Worm (Caenorhabditis elegans) whole organism, L2 larva: ENCODE data around the gene F17H10.4.

Source experiments
- C34F6.9 ChIP-seq: fragments of 150-350 bp; optimal IDR thresholded peaks from 2 replicates; lab custom pipeline; 2014; ENCODE audit warnings: missing biosample characterization, missing genetic modification characterization
- F13H6.1 ChIP-seq: sonication (generic microtip); optimal IDR thresholded peaks from 2 replicates; lab custom pipeline; 2016; ENCODE audit warnings: missing genetic modification characterization, missing compliant biosample characterization
- R02D3.7 ChIP-seq: fragments of 150-350 bp; optimal IDR thresholded peaks from 2 replicates; lab custom pipeline; 2014; ENCODE audit warnings: missing biosample characterization, missing genetic modification characterization
- Y55F3AM.14 ChIP-seq: fragments of 200-800 bp; sonication (Bioruptor generic); optimal IDR thresholded peaks from 2 replicates; lab custom pipeline; 2018; ENCODE audit warnings: mild to moderate bottlenecking, missing genetic modification characterization, missing compliant biosample characterization
- ZK546.5 ChIP-seq: sonication (generic microtip); optimal IDR thresholded peaks from 2 replicates; lab custom pipeline; 2017; ENCODE audit warnings: missing biosample characterization, missing genetic modification characterization
- aly-2 ChIP-seq: fragments of 150-350 bp; optimal IDR thresholded peaks from 2 replicates; lab custom pipeline; 2014; ENCODE audit warnings: missing biosample characterization, missing genetic modification characterization
- blmp-1 ChIP-seq: sonication (generic microtip); optimal IDR thresholded peaks from 2 replicates; lab custom pipeline; 2017; ENCODE audit warnings: missing genetic modification characterization, mild to moderate bottlenecking, missing compliant biosample characterization, antibody characterized with exemption, moderate library complexity; ENCODE audit not compliant: insufficient read depth
- ceh-16 ChIP-seq: fragments of 150-350 bp; optimal IDR thresholded peaks from 2 replicates; lab custom pipeline; 2014; ENCODE audit warnings: missing biosample characterization, missing genetic modification characterization
- ceh-82 ChIP-seq: fragments of 150-350 bp; optimal IDR thresholded peaks from 2 replicates; lab custom pipeline; 2014; ENCODE audit warnings: missing biosample characterization, missing genetic modification characterization
- crh-2 ChIP-seq: sonication (generic microtip); optimal IDR thresholded peaks from 2 replicates; lab custom pipeline; 2017; ENCODE audit warnings: missing biosample characterization, missing genetic modification characterization
- dmd-4 ChIP-seq: sonication (generic microtip); optimal IDR thresholded peaks from 2 replicates; lab custom pipeline; 2017; ENCODE audit warnings: missing biosample characterization, missing genetic modification characterization
- egl-27 ChIP-seq: sonication (generic microtip); optimal IDR thresholded peaks from 3 replicates; lab custom pipeline; 2017; ENCODE audit warnings: missing biosample characterization, missing genetic modification reagents, missing genetic modification characterization
- elt-1 ChIP-seq: fragments of 150-350 bp; optimal IDR thresholded peaks from 2 replicates; lab custom pipeline; 2014; ENCODE audit warnings: missing biosample characterization, missing genetic modification characterization
- elt-3 ChIP-seq: sonication (generic microtip); optimal IDR thresholded peaks from 2 replicates; lab custom pipeline; 2017; ENCODE audit warnings: missing biosample characterization, missing genetic modification characterization
- fos-1 ChIP-seq: fragments of 150-350 bp; optimal IDR thresholded peaks from 2 replicates; lab custom pipeline; 2014; ENCODE audit warnings: missing biosample characterization, missing genetic modification characterization
- gmeb-1 ChIP-seq: fragments of 150-350 bp; optimal IDR thresholded peaks from 2 replicates; lab custom pipeline; 2014; ENCODE audit warnings: missing biosample characterization, missing genetic modification characterization
- lin-11 ChIP-seq: fragments of 150-350 bp; sonication (generic microtip); optimal IDR thresholded peaks from 2 replicates; lab custom pipeline; 2014; ENCODE audit warnings: missing biosample characterization, missing genetic modification characterization, inconsistent platforms, mixed read lengths
- lin-39 ChIP-seq: fragments of 150-350 bp; optimal IDR thresholded peaks from 2 replicates; lab custom pipeline; 2014; ENCODE audit warnings: missing biosample characterization, missing genetic modification reagents, missing genetic modification characterization
- lsy-2 ChIP-seq, 2 experiments: fragments of 150-350 bp in 1 of 2; sonication (generic microtip) in 1 of 2; optimal IDR thresholded peaks; 2 replicates each; lab custom pipeline; 2014 to 2017; ENCODE audit warnings: missing biosample characterization in 2 of 2, missing genetic modification characterization in 2 of 2
- mab-5 ChIP-seq: fragments of 150-350 bp; optimal IDR thresholded peaks from 2 replicates; lab custom pipeline; 2014; ENCODE audit warnings: missing biosample characterization, missing genetic modification characterization
- mdl-1 ChIP-seq, 2 experiments: fragments of 150-350 bp in 1 of 2; sonication (generic microtip) in 1 of 2; optimal IDR thresholded peaks; 2 replicates each; lab custom pipeline; 2017; ENCODE audit warnings: missing biosample characterization in 2 of 2, missing genetic modification characterization in 2 of 2
- nhr-10 ChIP-seq: sonication (generic microtip); optimal IDR thresholded peaks from 2 replicates; lab custom pipeline; 2017; ENCODE audit warnings: missing biosample characterization, missing genetic modification characterization
- nhr-12 ChIP-seq: fragments of 150-350 bp; optimal IDR thresholded peaks from 2 replicates; lab custom pipeline; 2014; ENCODE audit warnings: missing biosample characterization, missing genetic modification characterization
- nhr-129 ChIP-seq: fragments of 150-350 bp; optimal IDR thresholded peaks from 2 replicates; lab custom pipeline; 2014; ENCODE audit warnings: missing biosample characterization, missing genetic modification characterization
- nhr-21 ChIP-seq: fragments of 150-350 bp; optimal IDR thresholded peaks from 2 replicates; lab custom pipeline; 2014; ENCODE audit warnings: missing biosample characterization, missing genetic modification characterization
- nhr-23 ChIP-seq: fragments of 150-350 bp; optimal IDR thresholded peaks from 2 replicates; lab custom pipeline; 2014; ENCODE audit warnings: missing biosample characterization, missing genetic modification reagents, missing genetic modification characterization
- nhr-237 ChIP-seq: fragments of 150-350 bp; optimal IDR thresholded peaks from 2 replicates; lab custom pipeline; 2014; ENCODE audit warnings: missing biosample characterization, missing genetic modification characterization
- nhr-25 ChIP-seq: fragments of 150-350 bp; sonication (generic microtip); optimal IDR thresholded peaks from 3 replicates; lab custom pipeline; 2014; ENCODE audit warnings: missing biosample characterization, missing genetic modification characterization
- nhr-6 ChIP-seq: fragments of 150-350 bp; optimal IDR thresholded peaks from 2 replicates; lab custom pipeline; 2014; ENCODE audit warnings: missing biosample characterization, missing genetic modification characterization
- sem-4 ChIP-seq: fragments of 150-350 bp; optimal IDR thresholded peaks from 2 replicates; lab custom pipeline; 2014; ENCODE audit warnings: missing biosample characterization, missing genetic modification reagents, missing genetic modification characterization
- skn-1 ChIP-seq: sonication (generic microtip); optimal IDR thresholded peaks from 2 replicates; lab custom pipeline; 2017; ENCODE audit warnings: missing biosample characterization, missing genetic modification characterization
- sma-9 ChIP-seq, 2 experiments: fragments of 150-350 bp in 1 of 2; sonication (generic microtip) in 1 of 2; optimal IDR thresholded peaks; 2 replicates each; lab custom pipeline; 2014 to 2016; ENCODE audit warnings: missing genetic modification characterization in 2 of 2, mild to moderate bottlenecking in 1 of 2, missing biosample characterization in 1 of 2, missing compliant biosample characterization in 1 of 2, missing genetic modification reagents in 1 of 2, moderate library complexity in 1 of 2
- snpc-4 ChIP-seq: fragments of 150-350 bp; optimal IDR thresholded peaks from 2 replicates; lab custom pipeline; 2014; ENCODE audit warnings: missing biosample characterization, missing genetic modification characterization
- unc-39 ChIP-seq: fragments of 150-350 bp; optimal IDR thresholded peaks from 2 replicates; lab custom pipeline; 2014; ENCODE audit warnings: missing biosample characterization, missing genetic modification characterization
- zag-1 ChIP-seq: fragments of 150-350 bp; optimal IDR thresholded peaks from 2 replicates; lab custom pipeline; 2014; ENCODE audit warnings: missing biosample characterization, missing genetic modification characterization
- ztf-11 ChIP-seq: sonication (generic microtip); optimal IDR thresholded peaks from 2 replicates; lab custom pipeline; 2017; ENCODE audit warnings: missing biosample characterization, missing genetic modification characterization
- ztf-4 ChIP-seq: fragments of 150-350 bp; optimal IDR thresholded peaks from 2 replicates; lab custom pipeline; 2014; ENCODE audit warnings: missing biosample characterization, missing genetic modification characterization

F17H10.4 gene

ce11 chrX:13170804-13171203 is 44.5 kb upstream of the F17H10.4 start:
- TF ChIP-seq ceh-16, result no peak
- no peak for TF ChIP-seq egl-27
- TF ChIP-seq fos-1, result no peak
- no peak for TF ChIP-seq ZK546.5 (tag; lab: Kevin White, UChicago)
- no peak for TF ChIP-seq gmeb-1 (tag; lab: Kevin White, UChicago)
- TF ChIP-seq zag-1 (tag; lab: Kevin White, UChicago), result no peak
- no peak for TF ChIP-seq mab-5 (tag; lab: Kevin White, UChicago)
- TF ChIP-seq lin-39 (tag; lab: Kevin White, UChicago), result no peak
- TF ChIP-seq nhr-12 (tag; lab: Kevin White, UChicago), result no peak
- no peak for TF ChIP-seq skn-1 (tag; lab: Kevin White, UChicago)
- TF ChIP-seq C34F6.9 (tag; lab: Kevin White, UChicago), result no peak
- TF ChIP-seq elt-1 (tag; lab: Kevin White, UChicago), result no peak
- TF ChIP-seq nhr-237 (tag; lab: Kevin White, UChicago), result no peak
- no peak for TF ChIP-seq ztf-11 (tag; lab: Kevin White, UChicago)
- TF ChIP-seq dmd-4 (tag; lab: Kevin White, UChicago), result no peak

- TF ChIP-seq elt-3 (tag; lab: Kevin White, UChicago), result no peak
- TF ChIP-seq ceh-82 (tag; lab: Kevin White, UChicago), result no peak
- TF ChIP-seq unc-39 (tag; lab: Kevin White, UChicago), result no peak
- TF ChIP-seq elt-1 (tag; lab: Kevin White, UChicago), result no peak
- no peak for TF ChIP-seq lsy-2 (tag; optimal IDR thresholded peaks at IDR 0.05; lab: Kevin White, UChicago)
- TF ChIP-seq F13H6.1, result no peak
- no peak for TF ChIP-seq egl-27
- no peak for TF ChIP-seq sma-9 (GFP tag; optimal IDR thresholded peaks at IDR 0.05; lab: Kevin White, UChicago)
- no peak for TF ChIP-seq sma-9 (tag; optimal IDR thresholded peaks at IDR 0.05; lab: Kevin White, UChicago)
- TF ChIP-seq sem-4 (tag; lab: Kevin White, UChicago), result no peak
- TF ChIP-seq nhr-23 (tag; lab: Kevin White, UChicago), result no peak
Measured at ce11 chrX:13169975-13170374, 43.7 kb upstream of the F17H10.4 start, which contains the start of gene mob-2. Gene mob-2, minus strand, starts transcription at chrX:13170075.

DNA sequence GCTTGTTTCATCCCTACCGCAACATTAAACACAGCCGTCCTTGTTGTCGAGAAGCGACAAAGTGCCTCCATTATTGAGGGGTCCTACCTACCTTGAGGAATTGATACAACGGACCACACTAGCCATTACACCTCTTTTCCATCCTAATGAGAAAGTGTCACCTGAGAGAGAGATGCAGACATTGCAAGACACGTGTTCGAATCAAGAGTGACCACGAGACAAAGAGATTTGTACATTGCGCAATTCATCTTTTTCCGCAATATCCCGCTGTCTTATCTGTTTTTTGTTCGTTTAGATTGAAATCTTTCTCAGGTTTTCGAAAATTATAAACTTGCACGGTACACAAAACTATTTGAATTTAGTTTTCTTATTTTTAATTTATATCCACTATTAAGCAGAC is 42.8 kb upstream of the F17H10.4 start:
- TF ChIP-seq skn-1 (tag; lab: Kevin White, UChicago) (no peak), ZK546.5 (tag; lab: Kevin White, UChicago) (no peak), crh-2 (tag; lab: Kevin White, UChicago) (peak; percentile 17), sem-4 (tag; lab: Kevin White, UChicago) (peak; percentile 57), mdl-1 (tag; optimal IDR thresholded peaks at IDR 0.05; lab: Kevin White, UChicago) (peak; percentile 57 to 68), dmd-4 (tag; lab: Kevin White, UChicago) (no peak), R02D3.7 (tag; lab: Kevin White, UChicago) (no peak), Y55F3AM.14 (GFP tag; lab: Kevin White, UChicago) (no peak), snpc-4 (no peak), nhr-25 (tag; lab: Kevin White, UChicago) (peak; percentile 46), nhr-6 (tag; lab: Kevin White, UChicago) (peak; percentile 34), F13H6.1 (peak; percentile 48), unc-39 (tag; lab: Kevin White, UChicago) (no peak), nhr-23 (tag; lab: Kevin White, UChicago) (no peak), ztf-4 (tag; lab: Kevin White, UChicago) (peak; percentile 11), fos-1 (peak; percentile 12), elt-1 (tag; lab: Kevin White, UChicago) (peak; percentile 38), ceh-82 (tag; lab: Kevin White, UChicago) (no peak), nhr-129 (tag; lab: Kevin White, UChicago) (peak; percentile 93), lsy-2 (tag; optimal IDR thresholded peaks at IDR 0.05; lab: Kevin White, UChicago) (peak in 1 of 2 experiments; percentile 44), nhr-10 (no peak), gmeb-1 (tag; lab: Kevin White, UChicago) (no peak), egl-27 (no peak), nhr-237 (tag; lab: Kevin White, UChicago) (no peak), mab-5 (tag; lab: Kevin White, UChicago) (no peak), nhr-21 (tag; lab: Kevin White, UChicago) (peak; percentile 66), sma-9 (GFP tag; optimal IDR thresholded peaks at IDR 0.05; lab: Kevin White, UChicago) (peak; percentile 72), sma-9 (tag; optimal IDR thresholded peaks at IDR 0.05; lab: Kevin White, UChicago) (no peak), blmp-1 (tag; lab: Kevin White, UChicago) (peak; percentile 1), lin-11 (no peak), C34F6.9 (tag; lab: Kevin White, UChicago) (peak; percentile 69), aly-2 (tag; lab: Kevin White, UChicago) (no peak)
